Fruit fly (Drosophila melanogaster) whole organism, embryonic: ENCODE measurements around the gene Ilk.

Source experiments
- Atf3 ChIP-seq: fragments of 200-800 bp; sonication (Bioruptor generic); optimal IDR thresholded peaks from 3 replicates; lab custom pipeline; 2016; ENCODE audit warnings: missing biosample characterization, missing genetic modification characterization
- Awh ChIP-seq: fragments of 200-800 bp; sonication (Bioruptor generic); IDR thresholded peaks from 2 replicates; pipeline ENCODE4, ENCODE4 v1.3.6; 2022; ENCODE audit warnings: missing biosample characterization, missing genetic modification characterization
- BEAF-32 ChIP-seq: fragments of 200-800 bp; sonication (Bioruptor generic); optimal IDR thresholded peaks from 3 replicates; lab custom pipeline; 2017; ENCODE audit warnings: missing biosample characterization, missing genetic modification characterization, mild to moderate bottlenecking, moderate library complexity, missing genetic modification reagents
- CG10366 ChIP-seq: fragments of 200-800 bp; sonication (Bioruptor generic); IDR thresholded peaks from 2 replicates; pipeline ENCODE4 v1.3.6; 2022; ENCODE audit warnings: missing biosample characterization, missing genetic modification characterization
- CG11093 ChIP-seq: fragments of 200-800 bp; sonication (Bioruptor generic); IDR thresholded peaks from 3 replicates; pipeline ENCODE4 v1.3.6; 2022; ENCODE audit warnings: missing biosample characterization, missing genetic modification characterization
- CG11398 ChIP-seq: fragments of 200-800 bp; sonication (Bioruptor generic); optimal IDR thresholded peaks from 2 replicates; lab custom pipeline; 2016; ENCODE audit warnings: missing biosample characterization, missing genetic modification characterization
- CG11560 ChIP-seq: fragments of 200-800 bp; sonication (Bioruptor generic); IDR thresholded peaks from 3 replicates; pipeline ENCODE4 v1.3.6; 2022; ENCODE audit warnings: missing biosample characterization, missing genetic modification characterization
- CG12104 ChIP-seq: fragments of 200-800 bp; sonication (Bioruptor generic); optimal IDR thresholded peaks from 3 replicates; lab custom pipeline; 2016; ENCODE audit warnings: missing biosample characterization, missing genetic modification characterization
- CG12769 ChIP-seq: fragments of 200-800 bp; sonication (Bioruptor generic); optimal IDR thresholded peaks from 2 replicates; lab custom pipeline; 2019; ENCODE audit warnings: missing biosample characterization, mild to moderate bottlenecking, missing genetic modification characterization, moderate library complexity
- CG13894 ChIP-seq: fragments of 200-800 bp; sonication (Bioruptor generic); optimal IDR thresholded peaks from 3 replicates; lab custom pipeline; 2018; ENCODE audit warnings: missing biosample characterization, mild to moderate bottlenecking, missing genetic modification characterization, moderate library complexity
- CG14667 ChIP-seq: fragments of 200-800 bp; sonication (Bioruptor generic); IDR thresholded peaks from 2 replicates; pipeline ENCODE4 v1.3.6; 2022; ENCODE audit warnings: missing biosample characterization, missing genetic modification characterization
- CG15601 ChIP-seq: fragments of 200-800 bp; sonication (Bioruptor generic); optimal IDR thresholded peaks from 3 replicates; lab custom pipeline; 2019; ENCODE audit warnings: missing biosample characterization, mild to moderate bottlenecking, missing genetic modification characterization, moderate library complexity
- CG16863 ChIP-seq: fragments of 200-800 bp; sonication (Bioruptor generic); optimal IDR thresholded peaks from 3 replicates; lab custom pipeline; 2016; ENCODE audit warnings: missing biosample characterization, missing genetic modification characterization
- CG17361 ChIP-seq: fragments of 200-800 bp; sonication (Bioruptor generic); IDR thresholded peaks from 3 replicates; pipeline ENCODE4 v1.3.6; 2022; ENCODE audit warnings: missing biosample characterization, missing genetic modification characterization
- CG18764 ChIP-seq: fragments of 200-800 bp; sonication (Bioruptor generic); optimal IDR thresholded peaks from 3 replicates; lab custom pipeline; 2016; ENCODE audit warnings: missing biosample characterization, missing genetic modification characterization
- CG2712 ChIP-seq: fragments of 200-800 bp; optimal IDR thresholded peaks from 3 replicates; lab custom pipeline; 2019; ENCODE audit warnings: missing biosample characterization, mild to moderate bottlenecking, missing genetic modification characterization, moderate library complexity
- CG3163 ChIP-seq: fragments of 200-800 bp; sonication (Bioruptor generic); optimal IDR thresholded peaks from 3 replicates; lab custom pipeline; 2016; ENCODE audit warnings: missing biosample characterization, missing genetic modification characterization
- CG32767 ChIP-seq: fragments of 200-800 bp; sonication (Bioruptor generic); IDR thresholded peaks from 2 replicates; pipeline ENCODE4 v1.3.6; 2022; ENCODE audit warnings: missing biosample characterization, missing genetic modification characterization
- CG33557 ChIP-seq: fragments of 200-800 bp; sonication (Bioruptor generic); optimal IDR thresholded peaks from 2 replicates; lab custom pipeline; 2019; ENCODE audit warnings: missing biosample characterization, mild to moderate bottlenecking, missing genetic modification characterization, moderate library complexity
- CG5953 ChIP-seq: fragments of 200-800 bp; sonication (Bioruptor generic); IDR thresholded peaks from 2 replicates; pipeline ENCODE4 v1.3.6; 2022; ENCODE audit warnings: missing biosample characterization, missing genetic modification characterization
- CG6175 ChIP-seq: fragments of 200-800 bp; sonication (Bioruptor generic); IDR thresholded peaks from 3 replicates; pipeline ENCODE4 v1.3.6; 2022; ENCODE audit warnings: missing biosample characterization, missing genetic modification characterization
- CG6272 ChIP-seq: fragments of 200-800 bp; sonication (Bioruptor generic); IDR thresholded peaks from 2 replicates; pipeline ENCODE4 v1.3.6; 2022; ENCODE audit warnings: missing biosample characterization, missing genetic modification characterization
- CG8089 ChIP-seq: fragments of 200-800 bp; sonication (Bioruptor generic); optimal IDR thresholded peaks from 3 replicates; lab custom pipeline; 2016; ENCODE audit warnings: missing biosample characterization, missing genetic modification characterization
- CG8281 ChIP-seq: fragments of 200-800 bp; sonication (Bioruptor generic); optimal IDR thresholded peaks from 2 replicates; lab custom pipeline; 2018; ENCODE audit warnings: missing biosample characterization, mild to moderate bottlenecking, missing genetic modification characterization, moderate library complexity
- CG8924 ChIP-seq: fragments of 200-800 bp; optimal IDR thresholded peaks from 3 replicates; lab custom pipeline; 2019; ENCODE audit warnings: missing biosample characterization, mild to moderate bottlenecking, missing genetic modification characterization, moderate library complexity
- CG9817 ChIP-seq: fragments of 200-800 bp; sonication (Bioruptor generic); optimal IDR thresholded peaks from 2 replicates; lab custom pipeline; 2018; ENCODE audit warnings: missing biosample characterization, mild to moderate bottlenecking, missing genetic modification characterization, moderate library complexity
- Dfd ChIP-seq, 2 experiments: fragments of >200 bp; optimal IDR thresholded peaks; 2 replicates each; lab custom pipeline; 2017; ENCODE audit warnings: missing biosample characterization in 2 of 2, missing genetic modification characterization in 2 of 2
- Dip2 ChIP-seq: fragments of 200-800 bp; sonication (Bioruptor generic); IDR thresholded peaks from 2 replicates; pipeline ENCODE4 v1.3.6; 2022; ENCODE audit warnings: missing biosample characterization, missing genetic modification characterization
- Hmx ChIP-seq: fragments of 200-800 bp; sonication (Bioruptor generic); optimal IDR thresholded peaks from 2 replicates; lab custom pipeline; 2016; ENCODE audit warnings: missing biosample characterization, missing genetic modification characterization
- Kr ChIP-seq: fragments of 200-800 bp; sonication (Bioruptor generic); optimal IDR thresholded peaks from 2 replicates; lab custom pipeline; 2017; ENCODE audit warnings: missing biosample characterization, mild to moderate bottlenecking, missing genetic modification characterization
- Lim3 ChIP-seq: fragments of 200-800 bp; sonication (Bioruptor generic); IDR thresholded peaks from 2 replicates; pipeline ENCODE4 v1.3.6; 2022; ENCODE audit warnings: missing biosample characterization, missing genetic modification characterization
- Nf-YA ChIP-seq: fragments of 200-800 bp; sonication (Bioruptor generic); IDR thresholded peaks from 2 replicates; pipeline ENCODE4 v1.3.6; 2022; ENCODE audit warnings: missing biosample characterization, missing genetic modification characterization
- Oaz ChIP-seq: fragments of 200-800 bp; sonication (Bioruptor generic); IDR thresholded peaks from 2 replicates; pipeline ENCODE4 v1.3.6; 2022; ENCODE audit warnings: missing biosample characterization, missing genetic modification characterization
- Ptx1 ChIP-seq: fragments of 200-800 bp; sonication (Bioruptor generic); IDR thresholded peaks from 2 replicates; pipeline ENCODE4 v1.3.6; 2022; ENCODE audit warnings: missing biosample characterization, missing genetic modification characterization
- Tbp ChIP-seq: fragments of >200 bp; optimal IDR thresholded peaks from 2 replicates; lab custom pipeline; 2018; ENCODE audit warnings: missing biosample characterization, missing genetic modification characterization
- bowl ChIP-seq: fragments of 200-800 bp; sonication (Bioruptor generic); IDR thresholded peaks from 2 replicates; pipeline ENCODE4 v1.3.6; 2022; ENCODE audit warnings: missing biosample characterization, missing genetic modification characterization
- ewg ChIP-seq: fragments of 200-800 bp; sonication (Bioruptor generic); optimal IDR thresholded peaks from 3 replicates; lab custom pipeline; 2017; ENCODE audit warnings: mild to moderate bottlenecking, missing biosample characterization, missing genetic modification reagents, missing genetic modification characterization
- fd96Cb ChIP-seq: fragments of 200-800 bp; sonication (Bioruptor generic); optimal IDR thresholded peaks from 2 replicates; lab custom pipeline; 2018; ENCODE audit warnings: missing biosample characterization, mild to moderate bottlenecking, missing genetic modification characterization, moderate library complexity
- gsb-n ChIP-seq: fragments of 200-800 bp; sonication (Bioruptor generic); optimal IDR thresholded peaks from 3 replicates; lab custom pipeline; 2018; ENCODE audit warnings: missing biosample characterization, mild to moderate bottlenecking, missing genetic modification characterization
- jumu ChIP-seq: fragments of 200-800 bp; sonication (Bioruptor generic); optimal IDR thresholded peaks from 3 replicates; lab custom pipeline; 2016; ENCODE audit warnings: missing biosample characterization, missing genetic modification characterization
- maf-S ChIP-seq: fragments of 200-800 bp; sonication (Bioruptor generic); optimal IDR thresholded peaks from 2 replicates; lab custom pipeline; 2016; ENCODE audit warnings: missing biosample characterization, missing genetic modification characterization
- mam ChIP-seq: fragments of 200-800 bp; sonication (Bioruptor generic); optimal IDR thresholded peaks from 3 replicates; lab custom pipeline; 2016; ENCODE audit warnings: missing biosample characterization, missing genetic modification characterization
- nerfin-2 ChIP-seq: fragments of 200-800 bp; sonication (Bioruptor generic); IDR thresholded peaks from 2 replicates; pipeline ENCODE4 v1.3.6; 2022; ENCODE audit warnings: missing biosample characterization, missing genetic modification characterization; ENCODE audit not compliant: partially characterized antibody
- nom ChIP-seq: fragments of 200-800 bp; sonication (Bioruptor generic); optimal IDR thresholded peaks from 2 replicates; lab custom pipeline; 2017; ENCODE audit warnings: missing biosample characterization, missing genetic modification characterization, mild to moderate bottlenecking, moderate library complexity, missing genetic modification reagents
- phol ChIP-seq: fragments of 200-800 bp; sonication (Bioruptor generic); optimal IDR thresholded peaks from 3 replicates; lab custom pipeline; 2018; ENCODE audit warnings: missing biosample characterization, mild to moderate bottlenecking, missing genetic modification characterization, moderate library complexity
- repo ChIP-seq: fragments of 200-800 bp; sonication (Bioruptor generic); optimal IDR thresholded peaks from 2 replicates; lab custom pipeline; 2016; ENCODE audit warnings: missing biosample characterization, missing genetic modification characterization
- sens ChIP-seq: fragments of 200-800 bp; sonication (Bioruptor generic); peaks from one replicate; lab custom pipeline; 2016; ENCODE audit warnings: missing biosample characterization, missing genetic modification characterization
- tll ChIP-seq, 2 experiments: fragments of 200-800 bp in 1 of 2; fragments of >200 bp in 1 of 2; sonication (Bioruptor generic) in 1 of 2; optimal IDR thresholded peaks; 2 replicates each; lab custom pipeline; 2017 to 2019; ENCODE audit warnings: missing biosample characterization in 2 of 2, missing genetic modification characterization in 2 of 2, mild to moderate bottlenecking in 1 of 2, moderate library complexity in 1 of 2
- unc-4 ChIP-seq: fragments of 200-800 bp; sonication (Bioruptor generic); IDR thresholded peaks from 2 replicates; pipeline ENCODE4 v1.3.6; 2022; ENCODE audit warnings: missing biosample characterization, missing genetic modification characterization; ENCODE audit not compliant: partially characterized antibody
- unpg ChIP-seq: fragments of 200-800 bp; sonication (Bioruptor generic); optimal IDR thresholded peaks from 3 replicates; lab custom pipeline; 2018; ENCODE audit warnings: missing biosample characterization, mild to moderate bottlenecking, missing genetic modification characterization, moderate library complexity

Ilk gene

DNA sequence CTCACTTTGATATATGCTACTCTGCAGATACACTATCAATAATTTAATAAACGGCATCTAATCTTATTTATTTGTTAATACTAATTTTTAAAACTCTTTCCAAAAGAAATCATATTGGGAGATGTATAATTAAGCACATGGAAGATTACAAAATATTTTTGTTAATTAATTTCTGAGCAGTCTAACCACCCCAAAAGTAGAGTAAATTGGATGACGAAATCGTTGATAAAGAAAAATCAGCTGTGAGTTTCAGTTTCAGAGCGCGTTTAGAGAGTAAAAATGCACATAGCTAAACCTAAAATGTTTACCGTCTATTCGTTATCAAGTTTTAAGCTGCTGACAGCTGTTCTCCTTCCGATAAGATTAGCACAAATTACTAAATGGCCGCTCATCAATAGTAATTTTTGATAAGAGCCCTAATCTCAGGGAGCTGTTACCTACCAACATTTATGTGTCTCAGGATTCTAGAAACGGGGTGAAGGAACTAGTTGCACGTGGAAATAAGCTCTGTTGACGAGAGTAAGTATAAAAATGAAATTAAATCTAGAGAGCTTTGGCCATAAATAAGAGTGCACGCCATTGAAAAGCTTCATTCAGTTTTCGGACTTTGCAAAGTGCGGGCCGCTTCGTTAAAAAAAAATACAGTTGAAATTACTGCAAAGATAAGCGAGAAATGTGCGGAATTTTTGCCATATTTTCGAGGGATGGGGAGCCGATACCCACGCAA, 44.0 kb upstream of the Ilk start, which contains the start of the genes chb and AsnS (continued):
- peak; percentile 85 for TF ChIP-seq CG12104
- peak; percentile 95 for TF ChIP-seq Awh (GFP tag; lab: Robert Waterston, UW)
- TF ChIP-seq CG8281 (tag; lab: Kevin White, UChicago), result peak; percentile 74
- peak; percentile 94 for TF ChIP-seq CG8924 (tag; lab: Kevin White, UChicago)
- TF ChIP-seq Dfd (GFP tag; optimal IDR thresholded peaks at IDR 0.05; lab: Kevin White, UChicago), result peak in 1 of 2 experiments; percentile 68
- TF ChIP-seq CG15601 (tag; lab: Kevin White, UChicago), result peak; percentile 51
- peak; percentile 6 for TF ChIP-seq nom
- TF ChIP-seq CG16863, result peak; percentile 57
- peak; percentile 59 for TF ChIP-seq repo (GFP tag; lab: Kevin White, UChicago)
- peak; percentile 10 for TF ChIP-seq CG11398 (GFP tag; lab: Kevin White, UChicago)
- peak; percentile 90 for TF ChIP-seq CG10366
- TF ChIP-seq Kr, result no peak
- no peak for TF ChIP-seq nerfin-2 (GFP tag; lab: Robert Waterston, UW)
- peak; percentile 51 for TF ChIP-seq Atf3 (GFP tag; lab: Kevin White, UChicago)
- peak; percentile 80 for TF ChIP-seq CG32767 (GFP tag; lab: Robert Waterston, UW)
- no peak for TF ChIP-seq tll (GFP tag; optimal IDR thresholded peaks at IDR 0.05; lab: Kevin White, UChicago)
- peak; percentile 34 for TF ChIP-seq Hmx (GFP tag; lab: Kevin White, UChicago)
- TF ChIP-seq CG9817 (tag; lab: Kevin White, UChicago), result peak; percentile 90
- TF ChIP-seq unpg, result peak; percentile 97
- TF ChIP-seq CG6272 (GFP tag; lab: Robert Waterston, UW), result peak; percentile 84
- peak; percentile 91 for TF ChIP-seq phol (tag; lab: Kevin White, UChicago)
- peak; percentile 90 for TF ChIP-seq Nf-YA
- TF ChIP-seq CG33557 (GFP tag; lab: Kevin White, UChicago), result no peak
- TF ChIP-seq CG11560, result peak; percentile 71; the same call in 2 of the 3 replicates
- peak; percentile 79 for TF ChIP-seq CG5953 (GFP tag; lab: Robert Waterston, UW)
- TF ChIP-seq CG11093 (GFP tag; lab: Robert Waterston, UW), result peak; percentile 81
- TF ChIP-seq CG3163 (GFP tag; lab: Kevin White, UChicago), result no peak
- TF ChIP-seq jumu (GFP tag; lab: Kevin White, UChicago), result peak; percentile 41
- peak; percentile 95 for TF ChIP-seq CG2712 (tag; lab: Kevin White, UChicago)
- peak; percentile 85 for TF ChIP-seq mam (GFP tag; lab: Kevin White, UChicago)
- TF ChIP-seq CG14667, result peak; percentile 82
- no peak for TF ChIP-seq Tbp (GFP tag; lab: Kevin White, UChicago)
- peak; percentile 92 for TF ChIP-seq CG17361 (GFP tag; lab: Robert Waterston, UW)
- TF ChIP-seq gsb-n (tag; lab: Kevin White, UChicago), result peak; percentile 89
- peak; percentile 10 for TF ChIP-seq CG13894 (tag; lab: Kevin White, UChicago)
- TF ChIP-seq bowl, result peak; percentile 85
- peak; percentile 71 for TF ChIP-seq ewg (GFP tag; lab: Kevin White, UChicago)
- peak; percentile 72 for TF ChIP-seq maf-S (GFP tag; lab: Kevin White, UChicago)
- peak; percentile 43 for TF ChIP-seq CG8089 (GFP tag; lab: Kevin White, UChicago)
- TF ChIP-seq Oaz (GFP tag; lab: Robert Waterston, UW), result peak; percentile 88
- peak; percentile 96 for TF ChIP-seq Ptx1 (GFP tag; lab: Robert Waterston, UW)
- TF ChIP-seq Dip2 (GFP tag; lab: Robert Waterston, UW), result no peak
- TF ChIP-seq CG6175 (GFP tag; lab: Robert Waterston, UW), result peak; percentile 63; the same call in 1 of the 3 replicates
- peak; percentile 78 for TF ChIP-seq Lim3 (GFP tag; lab: Robert Waterston, UW)
- peak; percentile 68 for TF ChIP-seq CG18764
- TF ChIP-seq CG12769, result peak; percentile 94
- no peak for TF ChIP-seq BEAF-32
- TF ChIP-seq fd96Cb, result peak; percentile 94
- peak; percentile 95 for TF ChIP-seq sens (GFP tag; lab: Kevin White, UChicago)
- no peak for TF ChIP-seq unc-4 (GFP tag; lab: Robert Waterston, UW)
